Fruit fly (Drosophila melanogaster) whole organism, pupa: ENCODE measurements around the gene S6k.
A peak's percentile ranks its signal among the peaks of the same experiment; 100 is the strongest.

ENCODE experiments used
- CG10348 ChIP-seq: fragments of 200-800 bp; sonication (Bioruptor generic); IDR thresholded peaks from 2 replicates; pipeline ENCODE4 v1.3.6; 2022; ENCODE audit warnings: missing biosample characterization, missing genetic modification characterization
- CG12605 ChIP-seq: fragments of 200-800 bp; sonication (Bioruptor generic); IDR thresholded peaks from 2 replicates; pipeline ENCODE4 v1.3.6; 2022; ENCODE audit warnings: missing biosample characterization, missing genetic modification characterization
- CG13204 ChIP-seq: fragments of 200-800 bp; sonication (Bioruptor generic); optimal IDR thresholded peaks from 2 replicates; lab custom pipeline; 2018; ENCODE audit warnings: missing biosample characterization, mild to moderate bottlenecking, missing genetic modification characterization, moderate library complexity
- CG14655 ChIP-seq: fragments of 200-800 bp; sonication (Bioruptor generic); optimal IDR thresholded peaks from 3 replicates; lab custom pipeline; 2017; ENCODE audit warnings: mild to moderate bottlenecking, missing biosample characterization, missing genetic modification reagents, missing genetic modification characterization
- CG15710 ChIP-seq: fragments of 200-800 bp; sonication (Bioruptor generic); optimal IDR thresholded peaks from 2 replicates; lab custom pipeline; 2018; ENCODE audit warnings: missing biosample characterization, mild to moderate bottlenecking, missing genetic modification characterization, moderate library complexity
- CG17806 ChIP-seq: fragments of 200-800 bp; sonication (Bioruptor generic); optimal IDR thresholded peaks from 2 replicates; lab custom pipeline; 2018; ENCODE audit warnings: missing biosample characterization, mild to moderate bottlenecking, missing genetic modification characterization, moderate library complexity
- CG32121 ChIP-seq: fragments of 200-800 bp; sonication (Bioruptor generic); IDR thresholded peaks from 2 replicates; pipeline ENCODE4 v1.3.6; 2022; ENCODE audit warnings: missing biosample characterization, missing genetic modification characterization
- CG34367 ChIP-seq: fragments of 200-800 bp; sonication (Bioruptor generic); optimal IDR thresholded peaks from 2 replicates; lab custom pipeline; 2018; ENCODE audit warnings: missing biosample characterization, mild to moderate bottlenecking, missing genetic modification characterization
- CG4496 ChIP-seq: fragments of 200-800 bp; sonication (Bioruptor generic); IDR thresholded peaks from 3 replicates; pipeline ENCODE4 v1.3.6; 2022; ENCODE audit warnings: missing biosample characterization, missing genetic modification characterization
- CG8159 ChIP-seq: fragments of 200-800 bp; sonication (Bioruptor generic); optimal IDR thresholded peaks from 3 replicates; lab custom pipeline; 2018; ENCODE audit warnings: missing biosample characterization, mild to moderate bottlenecking, missing genetic modification characterization, moderate library complexity
- CG8301 ChIP-seq: fragments of 200-800 bp; sonication (Bioruptor generic); optimal IDR thresholded peaks from 2 replicates; lab custom pipeline; 2018; ENCODE audit warnings: missing biosample characterization, mild to moderate bottlenecking, missing genetic modification characterization
- CG9948 ChIP-seq: fragments of 200-800 bp; sonication (Bioruptor generic); optimal IDR thresholded peaks from 2 replicates; lab custom pipeline; 2018; ENCODE audit warnings: missing biosample characterization, mild to moderate bottlenecking, missing genetic modification characterization, moderate library complexity
- D1 ChIP-seq: fragments of 200-800 bp; sonication (Bioruptor generic); optimal IDR thresholded peaks from 2 replicates; lab custom pipeline; 2018; ENCODE audit warnings: missing biosample characterization, mild to moderate bottlenecking, missing genetic modification characterization, moderate library complexity
- EcR ChIP-seq: fragments of 200-800 bp; sonication (Bioruptor generic); optimal IDR thresholded peaks from 3 replicates; lab custom pipeline; 2019; ENCODE audit warnings: missing biosample characterization, missing genetic modification characterization, mild to moderate bottlenecking, moderate library complexity, missing genetic modification reagents
- Ets98B ChIP-seq: fragments of 200-800 bp; sonication (Bioruptor generic); IDR thresholded peaks from 2 replicates; pipeline ENCODE4 v1.3.6; 2022; ENCODE audit warnings: missing biosample characterization, missing genetic modification characterization
- Pif1A ChIP-seq: fragments of 200-800 bp; sonication (Bioruptor generic); optimal IDR thresholded peaks from 3 replicates; lab custom pipeline; 2016; ENCODE audit warnings: missing biosample characterization, missing genetic modification characterization
- Pif1B ChIP-seq: fragments of 200-800 bp; sonication (Bioruptor generic); optimal IDR thresholded peaks from 3 replicates; lab custom pipeline; 2016; ENCODE audit warnings: missing biosample characterization, missing genetic modification characterization
- Snoo ChIP-seq: fragments of 200-800 bp; sonication (Bioruptor generic); optimal IDR thresholded peaks from 3 replicates; lab custom pipeline; 2017; ENCODE audit warnings: missing biosample characterization, mild to moderate bottlenecking, missing genetic modification characterization, inconsistent platforms
- fd96Ca ChIP-seq: fragments of 200-800 bp; sonication (Bioruptor generic); IDR thresholded peaks from 3 replicates; pipeline ENCODE4 v1.3.6; 2022; ENCODE audit warnings: missing biosample characterization, missing genetic modification characterization
- gl ChIP-seq: fragments of 200-800 bp; sonication (Bioruptor generic); optimal IDR thresholded peaks from 2 replicates; lab custom pipeline; 2018; ENCODE audit warnings: missing biosample characterization, mild to moderate bottlenecking, missing genetic modification characterization
- rn ChIP-seq: fragments of 200-800 bp; sonication (Bioruptor generic); IDR thresholded peaks from 2 replicates; pipeline ENCODE4 v1.3.6; 2022; ENCODE audit warnings: missing biosample characterization, missing genetic modification characterization

S6k gene

DNA sequence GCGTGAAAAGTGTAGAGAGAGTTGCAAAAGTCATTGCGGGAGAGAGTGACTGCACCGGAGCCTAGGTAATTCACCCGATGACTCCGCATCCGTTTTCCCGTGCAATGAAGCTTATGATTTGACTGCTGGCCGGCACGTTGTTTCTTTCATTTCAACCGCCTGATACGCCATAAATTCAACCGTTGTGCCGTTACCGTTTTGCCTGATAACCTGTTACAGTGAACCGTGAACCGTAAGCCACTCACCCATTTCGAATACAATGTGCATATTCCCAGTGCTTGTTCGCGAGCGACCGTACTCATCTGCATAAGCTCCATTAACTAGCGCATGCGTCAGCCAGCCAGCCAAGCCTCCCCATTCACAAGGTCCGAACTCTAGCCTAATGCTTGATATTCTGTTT lies 35.9 kb downstream of the S6k start:
- TF ChIP-seq EcR (GFP tag; lab: Kevin White, UChicago) (peak; percentile 22), CG4496 (GFP tag; lab: Robert Waterston, UW) (0 out of 3 replicates have a peak, but pooled peaks have one; percentile 9), CG12605 (GFP tag; lab: Robert Waterston, UW) (no peak)

DNA sequence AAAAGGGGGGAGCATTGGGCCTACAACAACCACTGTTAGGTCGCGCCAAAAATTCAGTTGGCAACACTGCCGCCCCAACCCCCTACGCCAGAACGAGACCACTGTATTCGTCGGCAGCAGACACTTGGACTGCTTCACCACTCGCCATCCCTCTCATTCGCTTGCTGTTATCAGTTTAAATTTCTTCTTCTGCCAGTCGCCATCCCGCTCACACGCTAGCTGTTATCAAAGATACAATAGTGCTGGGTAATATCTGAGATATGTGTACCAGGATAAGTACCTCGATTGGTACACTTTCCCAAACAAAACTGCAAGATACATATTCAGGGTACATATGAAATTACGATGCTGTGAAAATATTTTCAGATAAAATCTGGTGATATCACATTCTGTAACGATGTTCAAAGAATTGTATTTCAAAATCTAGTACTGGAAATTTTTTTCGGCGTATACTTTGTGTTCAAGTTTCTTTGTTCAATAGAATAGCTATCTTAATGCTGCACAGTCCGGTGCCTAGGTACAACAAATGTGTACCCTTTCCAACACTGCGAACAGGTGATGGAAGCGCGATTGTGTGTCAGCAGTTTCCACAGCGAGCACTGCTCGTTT lies 39.8 kb downstream of the S6k start:
- TF ChIP-seq Ets98B (GFP tag; lab: Robert Waterston, UW): peak; percentile 58
- no peak for TF ChIP-seq rn (GFP tag; lab: Robert Waterston, UW)
- TF ChIP-seq CG12605 (GFP tag; lab: Robert Waterston, UW): peak; percentile 34; the same call in 1 of the 2 replicates
- no peak for TF ChIP-seq CG14655 (GFP tag; lab: Kevin White, UChicago)
- peak; percentile 77 for TF ChIP-seq CG34367
- TF ChIP-seq gl: peak; percentile 28
- TF ChIP-seq CG8159: peak; percentile 85
- TF ChIP-seq CG8301 (tag; lab: Kevin White, UChicago): peak; percentile 87
- peak; percentile 24 for TF ChIP-seq CG13204 (GFP tag; lab: Kevin White, UChicago)
- TF ChIP-seq CG17806 (tag; lab: Kevin White, UChicago): peak; percentile 84
- peak; percentile 82 for TF ChIP-seq CG4496 (GFP tag; lab: Robert Waterston, UW)
- TF ChIP-seq D1 (tag; lab: Kevin White, UChicago): no peak
- TF ChIP-seq CG15710 (tag; lab: Kevin White, UChicago): peak; percentile 80
- no peak for TF ChIP-seq Pif1B
- peak; percentile 58; the same call in 1 of the 3 replicates for TF ChIP-seq fd96Ca (GFP tag; lab: Robert Waterston, UW)
- TF ChIP-seq CG10348: no peak
- peak; percentile 79 for TF ChIP-seq CG9948 (tag; lab: Kevin White, UChicago)
- no peak for TF ChIP-seq EcR (GFP tag; lab: Kevin White, UChicago)
- TF ChIP-seq CG32121: peak; percentile 65
- no peak for TF ChIP-seq Pif1A (GFP tag; lab: Kevin White, UChicago)
- peak; percentile 78 for TF ChIP-seq Snoo (tag; lab: Kevin White, UChicago)

DNA sequence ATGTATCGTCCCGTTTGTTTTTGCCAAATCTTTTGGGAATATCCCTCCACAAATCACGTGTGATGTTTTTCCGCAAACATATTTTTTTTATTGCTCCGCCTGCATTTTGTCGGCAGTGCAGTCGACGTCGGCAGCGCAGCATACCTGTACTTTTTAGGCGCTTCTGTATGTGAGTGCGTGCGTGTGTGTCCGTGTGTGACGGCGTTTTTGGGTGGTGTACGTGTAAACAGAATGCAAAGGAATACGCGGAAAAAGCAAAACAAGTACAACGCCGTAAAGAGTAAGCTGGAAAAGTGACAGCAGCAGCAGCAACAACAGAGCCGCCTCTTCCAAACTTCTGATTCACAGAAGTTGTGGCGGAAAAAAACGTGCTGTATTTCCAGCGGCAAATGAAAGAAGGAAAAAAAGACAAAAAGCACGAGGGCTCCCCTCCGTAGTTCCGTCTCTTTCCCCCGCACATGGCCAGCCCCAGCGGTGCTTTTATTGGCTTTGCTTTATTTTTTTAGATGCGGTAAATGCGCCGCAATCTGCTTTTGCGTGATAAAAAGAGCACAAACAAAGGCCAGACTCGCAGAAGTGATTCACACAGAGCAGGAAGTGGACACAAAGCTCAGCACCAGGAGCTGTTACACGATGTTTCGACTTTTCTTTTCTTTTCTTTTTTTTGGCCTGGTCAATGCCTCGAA lies 40.5 kb downstream of the S6k start:
- TF ChIP-seq CG8301 (tag; lab: Kevin White, UChicago): peak; percentile 64
- TF ChIP-seq CG8159: peak; percentile 82
- peak; percentile 56 for TF ChIP-seq Snoo (tag; lab: Kevin White, UChicago)
- TF ChIP-seq CG4496 (GFP tag; lab: Robert Waterston, UW): peak; percentile 78
- TF ChIP-seq CG15710 (tag; lab: Kevin White, UChicago): peak; percentile 86
- TF ChIP-seq CG10348: no peak
- TF ChIP-seq rn (GFP tag; lab: Robert Waterston, UW): peak; percentile 50; the same call in 1 of the 2 replicates
- peak; percentile 40 for TF ChIP-seq Ets98B (GFP tag; lab: Robert Waterston, UW)
- peak; percentile 94 for TF ChIP-seq EcR (GFP tag; lab: Kevin White, UChicago)
- TF ChIP-seq CG32121: peak; percentile 51
- TF ChIP-seq fd96Ca (GFP tag; lab: Robert Waterston, UW): peak; percentile 74
- no peak for TF ChIP-seq Pif1A (GFP tag; lab: Kevin White, UChicago)
- TF ChIP-seq CG9948 (tag; lab: Kevin White, UChicago): peak; percentile 66
- TF ChIP-seq CG13204 (GFP tag; lab: Kevin White, UChicago): peak; percentile 93
- no peak for TF ChIP-seq CG14655 (GFP tag; lab: Kevin White, UChicago)
- peak; percentile 76 for TF ChIP-seq CG12605 (GFP tag; lab: Robert Waterston, UW)
- peak; percentile 69 for TF ChIP-seq Pif1B
- peak; percentile 82 for TF ChIP-seq CG34367
- TF ChIP-seq gl: peak; percentile 97
- TF ChIP-seq CG17806 (tag; lab: Kevin White, UChicago): peak; percentile 59
- TF ChIP-seq D1 (tag; lab: Kevin White, UChicago): no peak

DNA sequence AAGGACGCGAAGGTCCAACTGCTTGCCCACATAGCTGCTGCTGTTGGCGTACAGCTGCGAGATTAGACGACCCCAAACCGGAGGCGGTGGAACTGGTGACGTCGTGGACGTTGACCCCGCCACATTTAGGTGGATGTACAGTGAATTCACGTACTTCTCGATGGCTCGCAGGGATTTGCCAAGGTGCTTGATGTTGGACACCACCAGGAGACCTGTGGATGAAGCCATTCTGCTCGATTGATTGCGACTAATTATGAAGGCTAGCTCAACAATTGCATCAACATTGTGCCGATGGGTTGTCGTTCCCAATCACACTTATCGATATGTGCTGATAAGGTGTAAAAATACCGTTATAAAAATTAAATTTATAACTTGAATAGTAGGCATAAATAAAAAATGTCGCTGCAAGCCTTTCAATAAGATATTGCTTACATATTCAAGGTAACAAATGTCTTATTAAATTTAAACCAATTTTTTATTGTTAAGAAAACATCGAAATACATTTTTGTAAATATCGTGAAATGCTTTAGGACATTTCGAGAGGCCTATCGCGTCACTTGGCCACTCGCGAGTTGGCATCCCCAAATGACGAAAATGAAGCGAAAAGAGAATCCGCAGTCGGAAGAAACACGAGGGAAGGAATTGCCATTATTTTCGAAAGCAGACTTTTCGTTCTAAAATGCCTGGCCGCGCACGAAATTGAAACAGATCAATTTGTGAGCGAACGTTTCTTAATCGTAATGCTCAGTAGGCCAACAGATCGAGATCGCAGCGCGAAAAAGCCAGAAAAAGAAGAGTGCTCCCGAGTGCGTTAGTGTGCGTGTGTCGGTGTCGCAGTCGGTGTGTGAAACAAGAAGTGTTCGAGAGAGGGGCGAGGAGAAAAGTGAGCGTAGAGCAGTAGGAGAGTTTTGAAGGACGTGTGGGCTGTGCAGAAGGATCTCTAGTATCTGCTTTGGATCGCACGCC lies 41.9 kb downstream of the S6k start, which contains the start of the genes Ppat-Dpck and scny:
TSS of gene Ppat-Dpck (minus strand) at position 263 of the 966 bp plus-strand sequence.
TSS of gene scny (plus strand) at position 471 of the 966 bp plus-strand sequence.
- peak; percentile 17 for TF ChIP-seq gl
- peak; percentile 82 for TF ChIP-seq EcR (GFP tag; lab: Kevin White, UChicago)
- TF ChIP-seq CG12605 (GFP tag; lab: Robert Waterston, UW): peak; percentile 57; the same call in 1 of the 2 replicates
- TF ChIP-seq CG8301 (tag; lab: Kevin White, UChicago): no peak
- no peak for TF ChIP-seq D1 (tag; lab: Kevin White, UChicago)
- no peak for TF ChIP-seq Pif1A (GFP tag; lab: Kevin White, UChicago)

DNA sequence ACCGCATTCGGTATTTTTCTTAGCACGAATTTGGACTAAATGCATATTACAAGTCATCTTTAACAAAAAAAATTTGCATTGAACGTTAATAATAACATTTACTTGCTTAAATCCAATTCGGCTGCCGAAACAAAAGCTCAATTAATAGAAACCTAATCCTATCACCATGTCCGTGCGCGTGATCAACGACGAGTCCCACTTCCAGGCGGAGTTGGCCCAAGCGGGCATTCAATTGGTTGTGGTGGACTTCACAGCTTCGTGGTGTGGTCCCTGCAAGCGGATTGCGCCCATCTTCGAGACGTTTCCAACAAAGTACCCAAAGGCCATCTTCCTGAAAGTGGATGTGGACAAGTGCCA lies 44.9 kb downstream of the S6k start, which contains the start of gene Txl:
TSS of gene Txl (plus strand) at position 3 of the 357 bp plus-strand sequence.
- TF ChIP-seq CG12605 (GFP tag; lab: Robert Waterston, UW): no peak
- TF ChIP-seq CG14655 (GFP tag; lab: Kevin White, UChicago): no peak
- TF ChIP-seq CG9948 (tag; lab: Kevin White, UChicago): no peak
- TF ChIP-seq CG8159: no peak
- TF ChIP-seq EcR (GFP tag; lab: Kevin White, UChicago): no peak
- TF ChIP-seq fd96Ca (GFP tag; lab: Robert Waterston, UW): no peak
- no peak for TF ChIP-seq Pif1A (GFP tag; lab: Kevin White, UChicago)
